Worm (Caenorhabditis elegans): ENCODE results near the gene npl-4.2.
A peak's percentile ranks its signal among the peaks of the same experiment; 100 is the strongest.

The npl-4.2 gene

ce11 chrII:5579236-5579635 lies 43.5 kb upstream of the npl-4.2 start:
- TF ChIP-seq madf-8 (GFP tag; conservative IDR thresholded peaks at IDR 0.05) (no peak), die-1 (tag; optimal IDR thresholded peaks at IDR 0.05) (no peak), bed-1 (GFP tag; IDR thresholded peaks at IDR 0.05) (0 out of 2 replicates have a peak, but pooled peaks have one; percentile 56)

DNA sequence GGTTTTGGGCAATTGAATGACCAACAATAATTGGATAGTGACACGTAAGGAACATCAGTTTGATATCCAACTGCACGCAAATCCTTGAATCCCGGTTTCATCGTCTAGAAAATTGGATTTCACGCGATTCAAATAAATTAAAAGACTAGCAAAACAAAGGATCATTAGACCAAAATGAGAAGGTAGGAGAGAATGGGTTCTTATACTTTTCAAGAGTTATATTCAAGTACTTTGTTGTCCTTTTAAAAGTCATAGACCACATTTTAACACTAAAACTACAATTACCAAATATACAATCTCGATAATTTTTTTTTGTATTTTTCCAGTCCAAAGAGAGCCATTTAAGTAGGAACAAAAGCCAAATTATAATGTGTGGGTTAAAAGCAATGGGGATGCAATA lies 40.4 kb upstream of the npl-4.2 start, which contains the start of gene T25E4.2:
Gene T25E4.2 (minus strand): TSS at position 101 of the 400 bp plus-strand sequence.
- TF ChIP-seq nhr-90 (tag; optimal IDR thresholded peaks at IDR 0.05) = no peak
- TF ChIP-seq athp-1 (tag; optimal IDR thresholded peaks at IDR 0.05) = no peak
- TF ChIP-seq ama-1 (optimal IDR thresholded peaks at IDR 0.05) = no peak
- no peak for TF ChIP-seq ama-1 (GFP tag; optimal IDR thresholded peaks at IDR 0.05)
- no peak for TF ChIP-seq Y79H2A.3 (GFP tag; conservative IDR thresholded peaks at IDR 0.05)
- no peak for TF ChIP-seq egl-44 (GFP tag; IDR thresholded peaks at IDR 0.05)
- TF ChIP-seq pha-4 (tag; optimal IDR thresholded peaks at IDR 0.05) = no peak
- no peak for TF ChIP-seq attf-5 (GFP tag; optimal IDR thresholded peaks at IDR 0.05)
- no peak for TF ChIP-seq hlh-26 (GFP tag; conservative IDR thresholded peaks at IDR 0.05)
- TF ChIP-seq lag-1 (GFP tag; IDR thresholded peaks at IDR 0.05) = no peak
- no peak for TF ChIP-seq let-526 (GFP tag; IDR thresholded peaks at IDR 0.05)
- no peak for TF ChIP-seq somi-1 (GFP tag; optimal IDR thresholded peaks at IDR 0.05)
- no peak for TF ChIP-seq bed-1 (GFP tag; IDR thresholded peaks at IDR 0.05)
- TF ChIP-seq tbx-9 (tag; optimal IDR thresholded peaks at IDR 0.05; ENCODE audit: borderline replicate concordance) = no peak
- no peak for TF ChIP-seq Y53F4B.3 (GFP tag; IDR thresholded peaks at IDR 0.05)
- no peak for TF ChIP-seq atf-7 (tag; optimal IDR thresholded peaks at IDR 0.05)
- TF ChIP-seq ztf-25 (GFP tag; IDR thresholded peaks at IDR 0.05) = no peak
- no peak for TF ChIP-seq ztf-26 (tag; optimal IDR thresholded peaks at IDR 0.05)
- TF ChIP-seq attf-6 (GFP tag; IDR thresholded peaks at IDR 0.05) = no peak
- no peak for TF ChIP-seq hmg-20 (GFP tag; IDR thresholded peaks at IDR 0.05)
- TF ChIP-seq aptf-2 (GFP tag; conservative IDR thresholded peaks at IDR 0.05) = no peak

ce11 chrII:5585788-5586187 lies 36.9 kb upstream of the npl-4.2 start, which contains the start of gene lys-8:
TSS of gene lys-8 (plus strand) at chrII:5586178.
- TF ChIP-seq nhr-80 (tag; optimal IDR thresholded peaks at IDR 0.05) = peak; percentile 93
- TF ChIP-seq let-526 (GFP tag; IDR thresholded peaks at IDR 0.05) = no peak
- TF ChIP-seq snpc-4 (GFP tag; optimal IDR thresholded peaks at IDR 0.05) = no peak
- TF ChIP-seq snpc-4 (tag; optimal IDR thresholded peaks at IDR 0.05) = peak in 1 of 4 experiments; percentile 49
- peak in 1 of 2 experiments; percentile 13 for TF ChIP-seq let-607 (tag; optimal IDR thresholded peaks at IDR 0.05)
- no peak for TF ChIP-seq egl-44 (GFP tag; IDR thresholded peaks at IDR 0.05)
- peak; percentile 44 for TF ChIP-seq ets-4 (GFP tag; optimal IDR thresholded peaks at IDR 0.05)
- peak; percentile 46; the same call in 1 of the 2 replicates for TF ChIP-seq dox-1 (GFP tag; IDR thresholded peaks at IDR 0.05)

ce11 chrII:5587794-5588193 lies 34.9 kb upstream of the npl-4.2 start:
- no peak for TF ChIP-seq F39B2.1 (GFP tag; IDR thresholded peaks at IDR 0.05)

- TF ChIP-seq nhr-179 (tag; optimal IDR thresholded peaks at IDR 0.05) (no peak), ztf-3 (GFP tag; optimal IDR thresholded peaks at IDR 0.05) (no peak), snpc-4 (GFP tag; optimal IDR thresholded peaks at IDR 0.05) (no peak), snpc-4 (tag; optimal IDR thresholded peaks at IDR 0.05) (no peak), mes-4 (tag; optimal IDR thresholded peaks at IDR 0.05) (no peak), fkh-3 (tag; optimal IDR thresholded peaks at IDR 0.05) (no peak), unc-62 (GFP tag; optimal IDR thresholded peaks at IDR 0.05) (no peak), lin-35 (GFP tag; optimal IDR thresholded peaks at IDR 0.05) (no peak), Y53G8AR.9 (GFP tag; conservative IDR thresholded peaks at IDR 0.05) (no peak), ekl-4 (GFP tag; IDR thresholded peaks at IDR 0.05) (no peak), attf-6 (GFP tag; IDR thresholded peaks at IDR 0.05) (no peak)
Measured at ce11 chrII:5589690-5590089, 33.0 kb upstream of the npl-4.2 start, which contains the start of gene C17G10.13. TSS of gene C17G10.13 (minus strand) at chrII:5589790.

All from whole organism, young adult.